Worm (Caenorhabditis elegans) whole organism, mixed stage, embryonic: Measurements from ENCODE around the gene C17C3.5.

ENCODE experiments used
- elt-3 ChIP-seq: fragments of 150-350 bp; optimal IDR thresholded peaks from 2 replicates; lab custom pipeline; 2014; ENCODE audit warnings: missing biosample characterization, missing genetic modification characterization
- pha-4 ChIP-seq: fragments of 150-350 bp; optimal IDR thresholded peaks from 2 replicates; lab custom pipeline; 2018; ENCODE audit warnings: missing biosample characterization, missing genetic modification reagents, missing genetic modification characterization

C17C3.5 gene

ce11 chrII:5599326-5600044, 47.9 kb downstream of the C17C3.5 start, which contains the start of gene C17G10.10:
C17G10.10 (minus strand) TSS chrII:5599376.
- TF ChIP-seq pha-4 (tag; lab: Kevin White, UChicago) (peak; percentile 12), elt-3 (tag; lab: Kevin White, UChicago) (no peak)
